Fruit fly (Drosophila melanogaster) whole organism, prepupa: ENCODE data around the gene CG43703.

Source experiments
- CG10631 ChIP-seq: fragments of 200-800 bp; sonication (Bioruptor generic); optimal IDR thresholded peaks from 2 replicates; lab custom pipeline; 2016; ENCODE audit warnings: missing biosample characterization, missing genetic modification characterization
- CG10669 ChIP-seq: fragments of 200-800 bp; sonication (Bioruptor generic); optimal IDR thresholded peaks from 3 replicates; lab custom pipeline; 2018; ENCODE audit warnings: missing biosample characterization, mild to moderate bottlenecking, missing genetic modification characterization, moderate library complexity
- CG11762 ChIP-seq: fragments of 200-800 bp; sonication (Bioruptor generic); optimal IDR thresholded peaks from 3 replicates; lab custom pipeline; 2016; ENCODE audit warnings: missing biosample characterization, missing genetic modification characterization; ENCODE audit not compliant: insufficient read depth
- CG11902 ChIP-seq: fragments of 200-800 bp; sonication (Bioruptor generic); optimal IDR thresholded peaks from 3 replicates; lab custom pipeline; 2016; ENCODE audit warnings: missing biosample characterization, missing genetic modification characterization
- CG16779 ChIP-seq: fragments of 200-800 bp; sonication (Bioruptor generic); optimal IDR thresholded peaks from 3 replicates; lab custom pipeline; 2017; ENCODE audit warnings: missing biosample characterization, mild to moderate bottlenecking, missing genetic modification characterization
- CG34406 ChIP-seq: fragments of 200-800 bp; sonication (Bioruptor generic); optimal IDR thresholded peaks from 3 replicates; lab custom pipeline; 2016; ENCODE audit warnings: missing biosample characterization, missing genetic modification characterization
- CG3919 ChIP-seq: fragments of 200-800 bp; sonication (Bioruptor generic); optimal IDR thresholded peaks from 3 replicates; lab custom pipeline; 2016; ENCODE audit warnings: missing biosample characterization, missing genetic modification characterization
- CG6163 ChIP-seq: fragments of 200-800 bp; sonication (Bioruptor generic); IDR thresholded peaks from 3 replicates; pipeline ENCODE4 v1.3.6; 2022; ENCODE audit warnings: missing biosample characterization, missing genetic modification characterization
- CG6792 ChIP-seq: fragments of 200-800 bp; sonication (Bioruptor generic); optimal IDR thresholded peaks from 3 replicates; lab custom pipeline; 2016; ENCODE audit warnings: missing biosample characterization, missing genetic modification characterization
- CG6854 ChIP-seq: fragments of 200-800 bp; sonication (Bioruptor generic); optimal IDR thresholded peaks from 2 replicates; lab custom pipeline; 2017; ENCODE audit warnings: missing biosample characterization, mild to moderate bottlenecking, missing genetic modification characterization
- CG7368 ChIP-seq: fragments of 200-800 bp; sonication (Bioruptor generic); optimal IDR thresholded peaks from 3 replicates; lab custom pipeline; 2016; ENCODE audit warnings: missing biosample characterization, missing genetic modification characterization
- CG8119 ChIP-seq: fragments of 200-800 bp; sonication (Bioruptor generic); IDR thresholded peaks from 3 replicates; pipeline ENCODE4 v1.3.6; 2022; ENCODE audit warnings: missing biosample characterization, missing genetic modification characterization
- CG8319 ChIP-seq: fragments of 200-800 bp; sonication (Bioruptor generic); optimal IDR thresholded peaks from 3 replicates; lab custom pipeline; 2016; ENCODE audit warnings: missing biosample characterization, missing genetic modification characterization
- CG8632 ChIP-seq: fragments of 200-800 bp; sonication (Bioruptor generic); optimal IDR thresholded peaks from 3 replicates; lab custom pipeline; 2016; ENCODE audit warnings: missing biosample characterization, missing genetic modification characterization
- CG9139 ChIP-seq: fragments of 200-800 bp; sonication (Bioruptor generic); optimal IDR thresholded peaks from 3 replicates; lab custom pipeline; 2017; ENCODE audit warnings: missing biosample characterization, mild to moderate bottlenecking, missing genetic modification characterization
- Eip78C ChIP-seq: fragments of 200-800 bp; sonication (Bioruptor generic); peaks from one replicate; lab custom pipeline; 2016; ENCODE audit warnings: missing biosample characterization, missing genetic modification characterization
- Eip93F ChIP-seq: fragments of 200-800 bp; sonication (Bioruptor generic); optimal IDR thresholded peaks from 2 replicates; lab custom pipeline; 2016; ENCODE audit warnings: missing biosample characterization, mild to moderate bottlenecking, missing genetic modification characterization
- Ets21C ChIP-seq: fragments of 200-800 bp; sonication (Bioruptor generic); optimal IDR thresholded peaks from 3 replicates; lab custom pipeline; 2016; ENCODE audit warnings: missing biosample characterization, missing genetic modification characterization
- Ets96B ChIP-seq: fragments of 200-800 bp; optimal IDR thresholded peaks from 2 replicates; lab custom pipeline; 2019; ENCODE audit warnings: missing biosample characterization, mild to moderate bottlenecking, missing genetic modification characterization, moderate library complexity
- Gug ChIP-seq: fragments of 200-800 bp; sonication (Bioruptor generic); IDR thresholded peaks from 2 replicates; pipeline ENCODE4 v1.3.6; 2022; ENCODE audit warnings: missing biosample characterization, missing genetic modification characterization
- Hr4 ChIP-seq: fragments of 200-800 bp; sonication (Bioruptor generic); optimal IDR thresholded peaks from 3 replicates; lab custom pipeline; 2016; ENCODE audit warnings: missing biosample characterization, missing genetic modification characterization
- Lpt ChIP-seq: fragments of 200-800 bp; sonication (Bioruptor generic); optimal IDR thresholded peaks from 3 replicates; lab custom pipeline; 2016; ENCODE audit warnings: missing biosample characterization, missing genetic modification characterization
- OdsH ChIP-seq: fragments of 200-800 bp; sonication (Bioruptor generic); optimal IDR thresholded peaks from 3 replicates; lab custom pipeline; 2016; ENCODE audit warnings: missing biosample characterization, missing genetic modification characterization
- Smox ChIP-seq: fragments of 200-800 bp; sonication (Bioruptor generic); optimal IDR thresholded peaks from 3 replicates; lab custom pipeline; 2016; ENCODE audit warnings: missing biosample characterization, missing genetic modification characterization
- Sox14 ChIP-seq: fragments of 200-800 bp; sonication (Bioruptor generic); optimal IDR thresholded peaks from 3 replicates; lab custom pipeline; 2016; ENCODE audit warnings: missing biosample characterization, missing genetic modification characterization
- Sox15 ChIP-seq: fragments of 200-800 bp; sonication (Bioruptor generic); optimal IDR thresholded peaks from 3 replicates; lab custom pipeline; 2016; ENCODE audit warnings: missing biosample characterization, missing genetic modification characterization
- achi ChIP-seq: fragments of 200-800 bp; sonication (Bioruptor generic); optimal IDR thresholded peaks from 3 replicates; lab custom pipeline; 2016; ENCODE audit warnings: missing biosample characterization, missing genetic modification characterization
- esn ChIP-seq: fragments of 200-800 bp; sonication (Bioruptor generic); optimal IDR thresholded peaks from 2 replicates; lab custom pipeline; 2016; ENCODE audit warnings: missing biosample characterization, mild to moderate bottlenecking, missing genetic modification characterization, moderate library complexity
- fd85E ChIP-seq: fragments of 200-800 bp; sonication (Bioruptor generic); optimal IDR thresholded peaks from 3 replicates; lab custom pipeline; 2016; ENCODE audit warnings: missing biosample characterization, missing genetic modification characterization
- fkh ChIP-seq: fragments of 200-800 bp; sonication (Bioruptor generic); optimal IDR thresholded peaks from 3 replicates; lab custom pipeline; 2017; ENCODE audit warnings: missing biosample characterization, mild to moderate bottlenecking, missing genetic modification characterization, moderate library complexity
- pdm3 ChIP-seq: fragments of 200-800 bp; sonication (Bioruptor generic); optimal IDR thresholded peaks from 3 replicates; lab custom pipeline; 2016; ENCODE audit warnings: missing biosample characterization, missing genetic modification characterization
- salr ChIP-seq, 2 experiments: fragments of 200-800 bp; sonication (Bioruptor generic); optimal IDR thresholded peaks; 3 replicates each; lab custom pipeline; 2016 to 2018; ENCODE audit warnings: missing biosample characterization in 2 of 2, missing genetic modification characterization in 2 of 2, mild to moderate bottlenecking in 1 of 2
- ss ChIP-seq, 2 experiments: fragments of 200-800 bp; sonication (Bioruptor generic); optimal IDR thresholded peaks; 2 replicates in 1 of 2; 3 replicates in 1 of 2; lab custom pipeline; 2017 to 2018; ENCODE audit warnings: mild to moderate bottlenecking in 2 of 2, missing biosample characterization in 2 of 2, missing genetic modification characterization in 2 of 2, moderate library complexity in 1 of 2
- svp ChIP-seq: fragments of 200-800 bp; sonication (Bioruptor generic); peaks from one replicate; lab custom pipeline; 2016; ENCODE audit warnings: missing biosample characterization, missing genetic modification characterization
- vri ChIP-seq: fragments of 200-800 bp; sonication (Bioruptor generic); optimal IDR thresholded peaks from 3 replicates; lab custom pipeline; 2016; ENCODE audit warnings: missing biosample characterization, mild to moderate bottlenecking, missing genetic modification characterization

Gene CG43703

DNA sequence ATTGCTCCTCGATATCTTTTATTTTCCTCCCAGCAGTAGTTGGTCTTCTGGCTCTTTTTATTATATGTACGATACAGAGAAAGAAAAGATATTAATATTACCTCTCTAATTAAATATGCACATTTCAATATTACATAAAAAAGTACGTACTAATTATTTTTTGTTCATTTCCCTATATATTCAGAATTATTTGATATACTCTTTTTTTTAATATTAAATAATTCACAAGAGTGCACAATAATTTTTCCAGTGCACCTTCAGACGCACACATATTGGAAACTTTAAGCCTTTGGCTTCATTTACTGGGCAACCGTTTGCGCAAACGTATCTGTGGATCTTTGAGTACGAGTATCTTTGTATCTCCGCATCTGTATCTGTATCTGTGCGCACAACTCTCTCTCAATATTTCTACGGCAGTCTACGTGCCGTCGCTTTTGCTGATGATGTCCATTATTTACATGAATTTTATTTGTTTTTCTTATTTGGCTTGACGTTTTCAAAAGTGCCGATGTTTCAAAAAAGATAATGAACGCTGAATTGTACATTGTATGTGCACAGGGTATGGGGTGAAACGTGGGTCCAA lies 11.4 kb downstream of the CG43703 start (continued):
- TF ChIP-seq ss (GFP tag; optimal IDR thresholded peaks at IDR 0.05; lab: Kevin White, UChicago) (peak; percentile 87 to 92), CG9139 (GFP tag; lab: Kevin White, UChicago) (peak; percentile 88), Gug (GFP tag; lab: Robert Waterston, UW) (peak; percentile 89), CG8119 (GFP tag; lab: Robert Waterston, UW) (peak; percentile 95), CG11762 (GFP tag; lab: Kevin White, UChicago) (peak; percentile 82), Sox15 (GFP tag; lab: Kevin White, UChicago) (peak; percentile 48), achi (peak; percentile 89), CG8319 (GFP tag; lab: Kevin White, UChicago) (peak; percentile 57), esn (GFP tag; lab: Kevin White, UChicago) (peak; percentile 89), CG16779 (peak; percentile 58), fkh (GFP tag; lab: Kevin White, UChicago) (peak; percentile 83), svp (GFP tag; lab: Kevin White, UChicago) (peak; percentile 88), CG3919 (GFP tag; lab: Kevin White, UChicago) (peak; percentile 88), Smox (peak; percentile 81), Ets21C (GFP tag; lab: Kevin White, UChicago) (peak; percentile 9), salr (GFP tag; optimal IDR thresholded peaks at IDR 0.05; lab: Kevin White, UChicago) (peak; percentile 41 to 84), Lpt (peak; percentile 84), Ets96B (tag; lab: Kevin White, UChicago) (peak; percentile 94), vri (GFP tag; lab: Kevin White, UChicago) (peak; percentile 68), CG11902 (GFP tag; lab: Kevin White, UChicago) (peak; percentile 50), CG6163 (GFP tag; lab: Robert Waterston, UW) (peak; percentile 89), OdsH (GFP tag; lab: Kevin White, UChicago) (peak; percentile 84), CG6792 (GFP tag; lab: Kevin White, UChicago) (peak; percentile 87), pdm3 (GFP tag; lab: Kevin White, UChicago) (peak; percentile 71), CG6854 (GFP tag; lab: Kevin White, UChicago) (peak; percentile 69), Sox14 (peak; percentile 53), CG7368 (peak; percentile 47), CG10669 (GFP tag; lab: Kevin White, UChicago) (peak; percentile 83)

dm6 chr2L:3777485-3777884 lies 12.2 kb downstream of the CG43703 start:
- no peak for TF ChIP-seq esn (GFP tag; lab: Kevin White, UChicago)
- no peak for TF ChIP-seq CG10631 (GFP tag; lab: Kevin White, UChicago)
- TF ChIP-seq Ets21C (GFP tag; lab: Kevin White, UChicago) = no peak
- TF ChIP-seq CG34406 (GFP tag; lab: Kevin White, UChicago) = no peak
- TF ChIP-seq Ets96B (tag; lab: Kevin White, UChicago) = no peak
- TF ChIP-seq Hr4 (GFP tag; lab: Kevin White, UChicago) = no peak
- no peak for TF ChIP-seq fd85E (GFP tag; lab: Kevin White, UChicago)
- TF ChIP-seq OdsH (GFP tag; lab: Kevin White, UChicago) = no peak
- no peak for TF ChIP-seq Smox
- TF ChIP-seq CG8632 (GFP tag; lab: Kevin White, UChicago) = no peak
- TF ChIP-seq Eip93F = no peak
- TF ChIP-seq CG6163 (GFP tag; lab: Robert Waterston, UW) = no peak
- TF ChIP-seq Eip78C (GFP tag; lab: Kevin White, UChicago) = no peak
- TF ChIP-seq Lpt = no peak
- TF ChIP-seq svp (GFP tag; lab: Kevin White, UChicago) = no peak
- TF ChIP-seq ss (GFP tag; optimal IDR thresholded peaks at IDR 0.05; lab: Kevin White, UChicago) = no peak
- TF ChIP-seq pdm3 (GFP tag; lab: Kevin White, UChicago) = no peak
- TF ChIP-seq CG9139 (GFP tag; lab: Kevin White, UChicago) = no peak
